Worm (Caenorhabditis elegans) whole organism, L2 larva: Measurements from ENCODE around the gene T07D1.3.

Experiments used
- C34F6.9 ChIP-seq: fragments of 150-350 bp; optimal IDR thresholded peaks from 2 replicates; lab custom pipeline; 2014; ENCODE audit warnings: missing biosample characterization, missing genetic modification characterization
- F13H6.1 ChIP-seq: sonication (generic microtip); optimal IDR thresholded peaks from 2 replicates; lab custom pipeline; 2016; ENCODE audit warnings: missing genetic modification characterization, missing compliant biosample characterization
- R02D3.7 ChIP-seq: fragments of 150-350 bp; optimal IDR thresholded peaks from 2 replicates; lab custom pipeline; 2014; ENCODE audit warnings: missing biosample characterization, missing genetic modification characterization
- Y55F3AM.14 ChIP-seq: fragments of 200-800 bp; sonication (Bioruptor generic); optimal IDR thresholded peaks from 2 replicates; lab custom pipeline; 2018; ENCODE audit warnings: mild to moderate bottlenecking, missing genetic modification characterization, missing compliant biosample characterization
- aly-2 ChIP-seq: fragments of 150-350 bp; optimal IDR thresholded peaks from 2 replicates; lab custom pipeline; 2014; ENCODE audit warnings: missing biosample characterization, missing genetic modification characterization
- ama-1 ChIP-seq: fragments of 150-350 bp; optimal IDR thresholded peaks from 2 replicates; lab custom pipeline; 2018; ENCODE audit warnings: inconsistent platforms
- blmp-1 ChIP-seq: sonication (generic microtip); optimal IDR thresholded peaks from 2 replicates; lab custom pipeline; 2017; ENCODE audit warnings: missing genetic modification characterization, mild to moderate bottlenecking, missing compliant biosample characterization, antibody characterized with exemption, moderate library complexity; ENCODE audit not compliant: insufficient read depth
- ceh-82 ChIP-seq: fragments of 150-350 bp; optimal IDR thresholded peaks from 2 replicates; lab custom pipeline; 2014; ENCODE audit warnings: missing biosample characterization, missing genetic modification characterization
- crh-2 ChIP-seq: sonication (generic microtip); optimal IDR thresholded peaks from 2 replicates; lab custom pipeline; 2017; ENCODE audit warnings: missing biosample characterization, missing genetic modification characterization
- dmd-4 ChIP-seq: sonication (generic microtip); optimal IDR thresholded peaks from 2 replicates; lab custom pipeline; 2017; ENCODE audit warnings: missing biosample characterization, missing genetic modification characterization
- egl-27 ChIP-seq: sonication (generic microtip); optimal IDR thresholded peaks from 3 replicates; lab custom pipeline; 2017; ENCODE audit warnings: missing biosample characterization, missing genetic modification reagents, missing genetic modification characterization
- elt-1 ChIP-seq: fragments of 150-350 bp; optimal IDR thresholded peaks from 2 replicates; lab custom pipeline; 2014; ENCODE audit warnings: missing biosample characterization, missing genetic modification characterization
- elt-3 ChIP-seq: sonication (generic microtip); optimal IDR thresholded peaks from 2 replicates; lab custom pipeline; 2017; ENCODE audit warnings: missing biosample characterization, missing genetic modification characterization
- fos-1 ChIP-seq: fragments of 150-350 bp; optimal IDR thresholded peaks from 2 replicates; lab custom pipeline; 2014; ENCODE audit warnings: missing biosample characterization, missing genetic modification characterization
- gmeb-1 ChIP-seq: fragments of 150-350 bp; optimal IDR thresholded peaks from 2 replicates; lab custom pipeline; 2014; ENCODE audit warnings: missing biosample characterization, missing genetic modification characterization
- lin-11 ChIP-seq: fragments of 150-350 bp; sonication (generic microtip); optimal IDR thresholded peaks from 2 replicates; lab custom pipeline; 2014; ENCODE audit warnings: missing biosample characterization, missing genetic modification characterization, inconsistent platforms, mixed read lengths
- lsy-2 ChIP-seq, 2 experiments: fragments of 150-350 bp in 1 of 2; sonication (generic microtip) in 1 of 2; optimal IDR thresholded peaks; 2 replicates each; lab custom pipeline; 2014 to 2017; ENCODE audit warnings: missing biosample characterization in 2 of 2, missing genetic modification characterization in 2 of 2
- mab-5 ChIP-seq: fragments of 150-350 bp; optimal IDR thresholded peaks from 2 replicates; lab custom pipeline; 2014; ENCODE audit warnings: missing biosample characterization, missing genetic modification characterization
- mbf-1 ChIP-seq: sonication (generic microtip); optimal IDR thresholded peaks from 2 replicates; lab custom pipeline; 2017; ENCODE audit warnings: missing biosample characterization, missing genetic modification characterization
- mdl-1 ChIP-seq, 2 experiments: fragments of 150-350 bp in 1 of 2; sonication (generic microtip) in 1 of 2; optimal IDR thresholded peaks; 2 replicates each; lab custom pipeline; 2017; ENCODE audit warnings: missing biosample characterization in 2 of 2, missing genetic modification characterization in 2 of 2
- nhr-11 ChIP-seq: fragments of 150-350 bp; optimal IDR thresholded peaks from 2 replicates; lab custom pipeline; 2014; ENCODE audit warnings: missing biosample characterization, missing genetic modification characterization
- nhr-12 ChIP-seq: fragments of 150-350 bp; optimal IDR thresholded peaks from 2 replicates; lab custom pipeline; 2014; ENCODE audit warnings: missing biosample characterization, missing genetic modification characterization
- nhr-21 ChIP-seq: fragments of 150-350 bp; optimal IDR thresholded peaks from 2 replicates; lab custom pipeline; 2014; ENCODE audit warnings: missing biosample characterization, missing genetic modification characterization
- nhr-23 ChIP-seq: fragments of 150-350 bp; optimal IDR thresholded peaks from 2 replicates; lab custom pipeline; 2014; ENCODE audit warnings: missing biosample characterization, missing genetic modification reagents, missing genetic modification characterization
- nhr-6 ChIP-seq: fragments of 150-350 bp; optimal IDR thresholded peaks from 2 replicates; lab custom pipeline; 2014; ENCODE audit warnings: missing biosample characterization, missing genetic modification characterization
- sem-4 ChIP-seq: fragments of 150-350 bp; optimal IDR thresholded peaks from 2 replicates; lab custom pipeline; 2014; ENCODE audit warnings: missing biosample characterization, missing genetic modification reagents, missing genetic modification characterization
- skn-1 ChIP-seq: sonication (generic microtip); optimal IDR thresholded peaks from 2 replicates; lab custom pipeline; 2017; ENCODE audit warnings: missing biosample characterization, missing genetic modification characterization
- sma-3 ChIP-seq: sonication (generic microtip); optimal IDR thresholded peaks from 2 replicates; lab custom pipeline; 2016; ENCODE audit warnings: missing genetic modification reagents, missing genetic modification characterization, missing compliant biosample characterization
- sma-9 ChIP-seq, 2 experiments: fragments of 150-350 bp in 1 of 2; sonication (generic microtip) in 1 of 2; optimal IDR thresholded peaks; 2 replicates each; lab custom pipeline; 2014 to 2016; ENCODE audit warnings: missing genetic modification characterization in 2 of 2, mild to moderate bottlenecking in 1 of 2, missing biosample characterization in 1 of 2, missing compliant biosample characterization in 1 of 2, missing genetic modification reagents in 1 of 2, moderate library complexity in 1 of 2
- snpc-4 ChIP-seq: fragments of 150-350 bp; optimal IDR thresholded peaks from 2 replicates; lab custom pipeline; 2014; ENCODE audit warnings: missing biosample characterization, missing genetic modification characterization
- unc-55 ChIP-seq: fragments of 150-350 bp; sonication (generic microtip); optimal IDR thresholded peaks from 3 replicates; lab custom pipeline; 2014; ENCODE audit warnings: missing biosample characterization, missing genetic modification reagents, missing genetic modification characterization
- unc-62 ChIP-seq: fragments of 150-350 bp; optimal IDR thresholded peaks from 2 replicates; lab custom pipeline; 2014; ENCODE audit warnings: missing biosample characterization, missing genetic modification reagents, missing genetic modification characterization
- zag-1 ChIP-seq: fragments of 150-350 bp; optimal IDR thresholded peaks from 2 replicates; lab custom pipeline; 2014; ENCODE audit warnings: missing biosample characterization, missing genetic modification characterization
- ztf-1 ChIP-seq: fragments of 200-800 bp; sonication (Bioruptor generic); conservative IDR thresholded peaks from 2 replicates; pipeline ENCODE4 v1.3.6; 2022; ENCODE audit warnings: missing genetic modification characterization, missing compliant biosample characterization
- ztf-11 ChIP-seq: sonication (generic microtip); optimal IDR thresholded peaks from 2 replicates; lab custom pipeline; 2017; ENCODE audit warnings: missing biosample characterization, missing genetic modification characterization

T07D1.3 gene

DNA sequence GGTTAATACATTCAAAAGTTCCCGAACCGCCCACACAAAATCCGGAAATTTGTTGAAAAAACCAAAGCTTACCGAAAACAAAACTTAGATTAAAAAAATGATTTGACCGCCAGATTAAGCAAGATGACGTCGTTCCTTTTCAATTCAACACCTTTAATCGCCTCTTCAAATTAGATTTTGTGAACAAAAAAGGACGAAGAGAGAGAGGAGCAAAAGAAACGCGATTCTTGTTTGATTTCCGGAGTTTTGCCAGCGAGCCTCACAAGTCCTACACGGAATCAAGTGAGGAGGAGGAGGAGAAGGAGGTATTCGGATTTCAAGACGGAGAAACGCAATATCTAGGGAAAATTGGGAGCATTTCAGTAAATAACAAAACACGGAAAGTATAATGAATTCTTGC is 14.3 kb upstream of the T07D1.3 start:
- TF ChIP-seq snpc-4 (tag; lab: Kevin White, UChicago) (no peak), sma-3 (GFP tag; lab: Kevin White, UChicago) (no peak), nhr-12 (tag; lab: Kevin White, UChicago) (no peak), gmeb-1 (tag; lab: Kevin White, UChicago) (no peak)

DNA sequence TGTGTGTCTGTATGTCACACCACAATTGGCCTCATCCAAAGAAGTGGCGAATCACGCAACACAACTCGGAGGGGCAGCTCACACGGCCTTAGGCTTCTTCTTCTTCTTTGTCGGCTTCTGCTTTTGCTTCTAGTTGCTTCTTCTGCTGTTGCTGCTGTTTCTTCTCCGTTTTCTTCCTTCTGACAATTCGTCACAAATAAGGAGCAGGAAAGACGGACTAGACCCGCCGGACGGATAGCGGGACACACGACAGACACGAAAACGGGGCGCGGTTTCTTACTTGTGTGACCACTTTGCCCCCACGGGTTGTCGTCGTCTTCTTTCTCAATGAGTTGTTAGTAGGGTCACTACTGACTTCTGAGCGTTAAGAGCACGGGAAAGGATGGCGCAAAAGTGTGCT is 12.9 kb upstream of the T07D1.3 start:
- TF ChIP-seq egl-27 (tag; lab: Kevin White, UChicago), result no peak

DNA sequence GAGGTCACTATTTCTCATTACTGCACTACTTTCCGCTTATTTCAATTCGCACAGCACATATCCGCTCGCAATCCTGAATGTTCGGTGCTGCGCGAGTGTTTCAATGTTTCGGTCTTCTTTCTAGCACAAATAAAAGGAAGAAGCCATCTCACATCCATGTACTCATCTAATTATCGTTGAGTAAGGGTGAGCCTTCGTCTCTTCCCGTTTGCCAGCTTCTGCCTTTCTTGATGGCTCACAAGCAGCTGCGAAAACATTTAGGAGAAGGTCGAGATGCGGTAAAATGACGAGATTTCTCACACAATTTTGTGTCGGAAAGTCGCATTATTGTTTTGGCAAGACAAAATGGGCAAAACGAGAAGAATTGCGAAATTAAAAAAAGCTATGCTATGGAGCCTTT is 11.7 kb upstream of the T07D1.3 start:
- TF ChIP-seq ztf-1 (GFP tag; lab: Robert Waterston, UW), result no peak
- no peak for TF ChIP-seq ama-1 (lab: Kevin White, UChicago)
- TF ChIP-seq nhr-11, result no peak
- no peak for TF ChIP-seq fos-1 (tag; lab: Kevin White, UChicago)
- TF ChIP-seq nhr-6 (tag; lab: Kevin White, UChicago), result no peak
- TF ChIP-seq snpc-4 (tag; lab: Kevin White, UChicago), result no peak
- no peak for TF ChIP-seq sma-9 (GFP tag; optimal IDR thresholded peaks at IDR 0.05; lab: Kevin White, UChicago)
- TF ChIP-seq sma-9 (tag; optimal IDR thresholded peaks at IDR 0.05; lab: Kevin White, UChicago), result no peak
- TF ChIP-seq, all 48 proteins: peak for 0

DNA sequence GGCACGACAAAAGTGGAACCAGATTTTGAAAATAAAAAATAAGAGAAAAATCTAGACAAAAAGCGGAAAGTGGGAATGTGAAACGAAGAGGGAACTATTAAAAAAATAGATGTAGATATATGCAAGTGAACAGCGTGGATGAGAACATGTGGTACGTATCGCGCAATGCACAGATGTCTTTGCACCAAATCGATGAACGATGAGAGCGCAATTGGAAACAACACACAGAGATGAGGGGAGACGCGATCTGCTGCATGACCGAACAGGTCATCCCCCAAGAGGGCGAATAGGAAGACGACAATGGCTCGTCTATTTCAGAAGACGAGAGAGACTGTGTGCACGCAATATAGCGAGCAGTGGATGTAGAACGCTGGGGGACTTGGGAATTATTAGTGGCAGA is 9.5 kb upstream of the T07D1.3 start:
- TF ChIP-seq aly-2 (tag; lab: Kevin White, UChicago) (no peak), elt-3 (tag; lab: Kevin White, UChicago) (no peak), R02D3.7 (tag; lab: Kevin White, UChicago) (no peak), mab-5 (no peak), dmd-4 (tag; lab: Kevin White, UChicago) (no peak), nhr-21 (tag; lab: Kevin White, UChicago) (no peak), ztf-11 (no peak), nhr-23 (tag; lab: Kevin White, UChicago) (no peak), Y55F3AM.14 (no peak), lsy-2 (tag; optimal IDR thresholded peaks at IDR 0.05; lab: Kevin White, UChicago) (no peak), ceh-82 (no peak), unc-62 (GFP tag; lab: Kevin White, UChicago) (no peak), skn-1 (tag; lab: Kevin White, UChicago) (no peak), zag-1 (no peak), lin-11 (tag; lab: Kevin White, UChicago) (no peak)
- TF ChIP-seq, all 48 proteins: peak for 0

DNA sequence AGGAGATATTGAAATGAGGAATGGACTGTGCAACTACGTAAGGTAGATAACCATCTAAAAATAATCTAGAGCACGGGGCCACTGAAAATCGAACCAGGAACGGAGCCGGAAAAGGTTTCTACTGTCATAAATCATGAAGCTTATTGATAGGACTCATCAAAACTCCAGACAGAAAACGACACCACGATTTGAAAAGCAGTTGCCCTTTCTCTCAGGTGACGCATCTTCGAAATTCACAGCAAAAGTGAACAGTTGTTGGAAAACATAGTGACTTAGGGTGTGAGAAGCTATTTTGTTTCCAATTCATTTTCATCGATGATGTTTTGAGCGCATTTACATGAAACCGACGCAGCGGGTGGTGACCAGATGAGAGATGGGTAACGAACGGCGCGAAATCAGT is 9.1 kb upstream of the T07D1.3 start:
- TF ChIP-seq elt-1, result no peak
- TF ChIP-seq sma-3 (GFP tag; lab: Kevin White, UChicago), result no peak
- peak; percentile 9 for TF ChIP-seq sma-9 (GFP tag; optimal IDR thresholded peaks at IDR 0.05; lab: Kevin White, UChicago)
- TF ChIP-seq sma-9 (tag; optimal IDR thresholded peaks at IDR 0.05; lab: Kevin White, UChicago), result no peak
- TF ChIP-seq mab-5, result peak; percentile 40
- no peak for TF ChIP-seq nhr-21 (tag; lab: Kevin White, UChicago)
- peak; percentile 8 for TF ChIP-seq C34F6.9

DNA sequence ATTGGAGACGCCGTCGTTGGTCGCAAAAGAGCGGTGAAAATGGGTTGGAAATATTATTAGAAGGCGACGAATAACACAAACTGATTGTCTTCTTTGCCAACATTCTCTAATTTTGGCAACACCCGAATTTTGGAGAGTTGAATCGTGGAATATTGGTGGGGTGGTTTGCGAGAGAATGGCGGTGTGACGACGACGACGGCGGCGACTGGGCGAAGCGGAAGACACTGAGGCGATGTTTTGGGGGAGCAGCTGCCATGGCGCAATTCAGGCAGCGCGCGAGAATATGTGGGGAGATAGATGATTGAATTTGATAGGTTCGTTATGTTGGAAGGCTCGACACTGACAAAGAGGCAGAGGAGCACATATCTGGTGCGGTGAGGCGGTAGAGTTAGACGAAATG is 7.8 kb upstream of the T07D1.3 start:
- TF ChIP-seq mbf-1 (tag; lab: Kevin White, UChicago) (no peak), lsy-2 (tag; optimal IDR thresholded peaks at IDR 0.05; lab: Kevin White, UChicago) (no peak), ztf-11 (no peak), mab-5 (no peak), unc-55 (GFP tag; lab: Kevin White, UChicago) (no peak), crh-2 (tag; lab: Kevin White, UChicago) (no peak), sma-3 (GFP tag; lab: Kevin White, UChicago) (no peak), F13H6.1 (tag; lab: Kevin White, UChicago) (no peak), mdl-1 (tag; optimal IDR thresholded peaks at IDR 0.05; lab: Kevin White, UChicago) (no peak), sem-4 (tag; lab: Kevin White, UChicago) (no peak), nhr-21 (tag; lab: Kevin White, UChicago) (no peak), dmd-4 (tag; lab: Kevin White, UChicago) (no peak), blmp-1 (tag; lab: Kevin White, UChicago) (no peak), elt-1 (no peak)
- TF ChIP-seq, all 48 proteins: peak for 0
